Worm (Caenorhabditis elegans) whole organism, L4/young adult: ENCODE results near the gene F34D6.1.

Experiments used
- W03F9.2 ChIP-seq: fragments of 150-350 bp; optimal IDR thresholded peaks from 2 replicates; lab custom pipeline; 2014; ENCODE audit warnings: missing biosample characterization, missing genetic modification characterization
- dao-5 ChIP-seq: sonication (generic microtip); optimal IDR thresholded peaks from 2 replicates; lab custom pipeline; 2016; ENCODE audit warnings: missing genotype, missing genetic modification characterization, moderate library complexity, missing compliant biosample characterization
- him-1 ChIP-seq: sonication (generic microtip); optimal IDR thresholded peaks from 2 replicates; lab custom pipeline; 2016; ENCODE audit warnings: missing genotype, missing genetic modification reagents, missing genetic modification characterization, missing compliant biosample characterization

ce11 chrII:2649015-2649414, 32.0 kb downstream of the F34D6.1 start:
- TF ChIP-seq him-1 (tag; lab: Kevin White, UChicago) (no peak), W03F9.2 (tag; lab: Kevin White, UChicago) (no peak), dao-5 (tag; lab: Kevin White, UChicago) (no peak)
